Worm (Caenorhabditis elegans): ENCODE results near the gene cfap-20.

- TF ChIP-seq unc-62 (GFP tag; optimal IDR thresholded peaks at IDR 0.05) (no peak), elt-2 (tag; optimal IDR thresholded peaks at IDR 0.05) (peak; percentile 58), nhr-28 (tag; optimal IDR thresholded peaks at IDR 0.05) (no peak), sea-2 (GFP tag; optimal IDR thresholded peaks at IDR 0.05) (no peak), daf-12 (tag; optimal IDR thresholded peaks at IDR 0.05) (no peak), unc-39 (tag; optimal IDR thresholded peaks at IDR 0.05) (no peak), fkh-2 (tag; optimal IDR thresholded peaks at IDR 0.05) (no peak), nhr-12 (tag; optimal IDR thresholded peaks at IDR 0.05) (no peak), mdl-1 (tag; optimal IDR thresholded peaks at IDR 0.05) (no peak), ztf-11 (tag; optimal IDR thresholded peaks at IDR 0.05) (no peak), fkh-10 (GFP tag; optimal IDR thresholded peaks at IDR 0.05) (no peak), tbx-2 (tag; optimal IDR thresholded peaks at IDR 0.05) (no peak), zag-1 (tag; optimal IDR thresholded peaks at IDR 0.05) (no peak)
Measured at ce11 chrIII:3519505-3519904, 17.8 kb downstream of the cfap-20 start, which contains the start of gene hmit-1.3.
